Worm (Caenorhabditis elegans) whole organism, L4 larva: ENCODE results near the gene nhr-161.

Experiments
- F10B5.3 ChIP-seq: sonication (generic microtip); optimal IDR thresholded peaks from 2 replicates; lab custom pipeline; 2016; ENCODE audit warnings: mild to moderate bottlenecking, missing genetic modification characterization, missing compliant biosample characterization
- F37D6.2 ChIP-seq: sonication (generic microtip); optimal IDR thresholded peaks from 2 replicates; lab custom pipeline; 2016; ENCODE audit warnings: mild to moderate bottlenecking, missing genetic modification characterization, missing compliant biosample characterization
- Y105C5A.15 ChIP-seq: fragments of 200-800 bp; sonication (Bioruptor generic); IDR thresholded peaks from 2 replicates; pipeline ENCODE4 v1.3.6; 2022; ENCODE audit warnings: missing genetic modification characterization, missing compliant biosample characterization
- Y48G9A.11 ChIP-seq: fragments of 200-800 bp; sonication (Bioruptor generic); IDR thresholded peaks from 2 replicates; pipeline ENCODE4 v1.3.6; 2022; ENCODE audit warnings: missing genetic modification reagents, missing genetic modification characterization, missing compliant biosample characterization
- ZK337.2 ChIP-seq: fragments of 200-800 bp; sonication (Bioruptor generic); IDR thresholded peaks from 2 replicates; pipeline ENCODE4 v1.3.6; 2022; ENCODE audit warnings: missing genetic modification reagents, missing genetic modification characterization, missing compliant biosample characterization
- aly-2 ChIP-seq: sonication (generic microtip); optimal IDR thresholded peaks from 2 replicates; lab custom pipeline; 2018; ENCODE audit warnings: missing biosample characterization, missing genetic modification characterization
- ama-1 ChIP-seq: fragments of 150-350 bp; optimal IDR thresholded peaks from 2 replicates; lab custom pipeline; 2014; ENCODE audit warnings: inconsistent platforms, mixed read lengths
- arid-1 ChIP-seq: fragments of 200-800 bp; sonication (Bioruptor generic); conservative IDR thresholded peaks from 2 replicates; pipeline ENCODE4 v1.3.6; 2022; ENCODE audit warnings: missing genetic modification reagents, missing genetic modification characterization, missing compliant biosample characterization
- ceh-20 ChIP-seq: fragments of 200-800 bp; sonication (Bioruptor generic); IDR thresholded peaks from 2 replicates; pipeline ENCODE4 v1.3.6; 2022; ENCODE audit warnings: missing genetic modification reagents, missing genetic modification characterization, missing compliant biosample characterization
- ceh-28 ChIP-seq: fragments of 150-350 bp; optimal IDR thresholded peaks from 2 replicates; lab custom pipeline; 2014; ENCODE audit warnings: missing biosample characterization, missing genetic modification reagents, missing genetic modification characterization
- ceh-62 ChIP-seq: sonication (generic microtip); optimal IDR thresholded peaks from 2 replicates; lab custom pipeline; 2017; ENCODE audit warnings: missing biosample characterization, missing genetic modification characterization
- ceh-82 ChIP-seq: sonication (generic microtip); optimal IDR thresholded peaks from 2 replicates; lab custom pipeline; 2017; ENCODE audit warnings: missing biosample characterization, missing genetic modification characterization
- daf-16 ChIP-seq, 3 experiments: sonication (generic microtip); optimal IDR thresholded peaks; 2 replicates each; lab custom pipeline; 2016 to 2017; ENCODE audit warnings: missing genetic modification characterization in 3 of 3, missing genetic modification reagents in 3 of 3, mild to moderate bottlenecking in 2 of 3, missing compliant biosample characterization in 2 of 3, missing biosample characterization in 1 of 3, moderate library complexity in 1 of 3
- daf-8 ChIP-seq: fragments of 200-800 bp; sonication (Bioruptor generic); IDR thresholded peaks from 2 replicates; pipeline ENCODE4 v1.3.6; 2022; ENCODE audit warnings: missing genetic modification characterization, missing compliant biosample characterization
- dmd-8 ChIP-seq: fragments of 200-800 bp; sonication (Bioruptor generic); IDR thresholded peaks from 2 replicates; pipeline ENCODE4 v1.3.6; 2022; ENCODE audit warnings: missing genetic modification characterization, missing compliant biosample characterization
- dmd-9 ChIP-seq: fragments of 200-800 bp; sonication (Bioruptor generic); IDR thresholded peaks from 2 replicates; pipeline ENCODE4 v1.3.6; 2022; ENCODE audit warnings: missing genetic modification reagents, missing genetic modification characterization, missing compliant biosample characterization
- egl-27 ChIP-seq: sonication (generic microtip); optimal IDR thresholded peaks from 3 replicates; lab custom pipeline; 2017; ENCODE audit warnings: missing biosample characterization, missing genetic modification reagents, missing genetic modification characterization
- egl-43 ChIP-seq: fragments of 200-800 bp; sonication (Bioruptor generic); IDR thresholded peaks from 2 replicates; pipeline ENCODE4 v1.3.6; 2022; ENCODE audit warnings: missing genetic modification reagents, missing genetic modification characterization, missing compliant biosample characterization
- hlh-11 ChIP-seq: fragments of 200-800 bp; sonication (Bioruptor generic); optimal IDR thresholded peaks from 2 replicates; lab custom pipeline; 2018; ENCODE audit warnings: mild to moderate bottlenecking, missing genetic modification characterization, missing compliant biosample characterization
- hlh-30 ChIP-seq: sonication (generic microtip); optimal IDR thresholded peaks from 2 replicates; lab custom pipeline; 2017; ENCODE audit warnings: antibody characterized with exemption, mild to moderate bottlenecking, missing genetic modification characterization, missing compliant biosample characterization; ENCODE audit not compliant: insufficient read depth
- lim-7 ChIP-seq: fragments of 200-800 bp; sonication (Bioruptor generic); IDR thresholded peaks from 2 replicates; pipeline ENCODE4 v1.3.6; 2022; ENCODE audit warnings: missing genetic modification characterization, missing compliant biosample characterization
- lin-13 ChIP-seq: fragments of 150-350 bp; optimal IDR thresholded peaks from 2 replicates; lab custom pipeline; 2014; ENCODE audit warnings: missing biosample characterization, missing genetic modification reagents, missing genetic modification characterization
- lin-39 ChIP-seq: fragments of 150-350 bp; optimal IDR thresholded peaks from 2 replicates; lab custom pipeline; 2014; ENCODE audit warnings: missing biosample characterization, missing genetic modification reagents, missing genetic modification characterization
- mdl-1 ChIP-seq, 2 experiments: fragments of 150-350 bp in 1 of 2; sonication (generic microtip) in 1 of 2; optimal IDR thresholded peaks; 2 replicates each; lab custom pipeline; 2014 to 2017; ENCODE audit warnings: missing biosample characterization in 2 of 2, missing genetic modification characterization in 2 of 2
- mxl-2 ChIP-seq: fragments of 200-800 bp; sonication (Bioruptor generic); conservative IDR thresholded peaks from 2 replicates; pipeline ENCODE4 v1.3.6; 2022; ENCODE audit warnings: missing genetic modification reagents, missing genetic modification characterization, missing compliant biosample characterization
- mxl-3 ChIP-seq: fragments of 200-800 bp; sonication (Bioruptor generic); optimal IDR thresholded peaks from 2 replicates; lab custom pipeline; 2018; ENCODE audit warnings: mild to moderate bottlenecking, missing genetic modification characterization, missing compliant biosample characterization
- nhr-11 ChIP-seq: fragments of 150-350 bp; optimal IDR thresholded peaks from 2 replicates; lab custom pipeline; 2014; ENCODE audit warnings: missing biosample characterization, missing genetic modification characterization
- nhr-6 ChIP-seq: fragments of 150-350 bp; optimal IDR thresholded peaks from 2 replicates; lab custom pipeline; 2014; ENCODE audit warnings: missing biosample characterization, missing genetic modification characterization
- pqm-1 ChIP-seq: sonication (generic microtip); optimal IDR thresholded peaks from 2 replicates; lab custom pipeline; 2017; ENCODE audit warnings: missing biosample characterization, missing genetic modification characterization
- snpc-1.2 ChIP-seq: fragments of 200-800 bp; sonication (Bioruptor generic); IDR thresholded peaks from 2 replicates; pipeline ENCODE4 v1.3.6; 2022; ENCODE audit warnings: missing genetic modification reagents, missing genetic modification characterization, missing compliant biosample characterization
- tag-97 ChIP-seq: fragments of 200-800 bp; sonication (Bioruptor generic); IDR thresholded peaks from 2 replicates; pipeline ENCODE4 v1.3.6; 2022; ENCODE audit warnings: missing genetic modification characterization, missing compliant biosample characterization
- unc-39 ChIP-seq: sonication (generic microtip); optimal IDR thresholded peaks from 2 replicates; lab custom pipeline; 2017; ENCODE audit warnings: missing biosample characterization, missing genetic modification characterization
- unc-62 ChIP-seq, 3 experiments: fragments of 150-350 bp in 1 of 3; sonication (generic microtip); optimal IDR thresholded peaks in 2 of 3; peaks in 1 of 3; 1 replicate in 1 of 3; 2 replicates in 2 of 3; lab custom pipeline; 2014 to 2017; ENCODE audit warnings: missing biosample characterization in 3 of 3, missing genetic modification characterization in 3 of 3, missing genetic modification reagents in 3 of 3, missing genotype in 1 of 3
- ztf-11 ChIP-seq: fragments of 150-350 bp; optimal IDR thresholded peaks from 2 replicates; lab custom pipeline; 2014; ENCODE audit warnings: missing biosample characterization, missing genetic modification characterization

Gene nhr-161

DNA sequence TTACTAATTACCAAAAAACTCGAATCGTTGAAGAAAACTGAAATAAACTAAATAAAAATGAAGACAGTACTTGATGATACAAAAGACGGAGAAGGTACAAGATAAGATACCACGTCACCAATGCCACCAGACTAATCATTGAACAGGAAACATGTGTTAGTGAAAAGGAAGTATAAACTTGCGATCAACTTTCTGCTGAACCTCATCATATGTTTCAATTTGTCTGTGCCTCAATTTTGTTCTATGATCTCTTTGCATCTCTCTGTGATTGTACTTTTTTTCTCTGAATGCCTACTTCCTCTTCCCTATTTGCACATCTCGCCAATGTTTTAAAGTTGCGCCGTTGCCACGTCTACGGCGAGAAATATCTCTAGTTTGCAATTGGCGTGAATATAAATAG is 11.3 kb upstream of the nhr-161 start (continued):
- no peak for TF ChIP-seq ceh-20 (GFP tag; lab: Robert Waterston, UW)
- no peak for TF ChIP-seq aly-2 (tag; lab: Kevin White, UChicago)
- TF ChIP-seq ztf-11 = no peak
- TF ChIP-seq pqm-1 (tag; lab: Kevin White, UChicago) = peak; percentile 5
- no peak for TF ChIP-seq mxl-2 (GFP tag; lab: Robert Waterston, UW)
- no peak for TF ChIP-seq dmd-9 (GFP tag; lab: Robert Waterston, UW)
- TF ChIP-seq mdl-1 (tag; optimal IDR thresholded peaks at IDR 0.05; lab: Kevin White, UChicago) = peak in 1 of 2 experiments; percentile 66
- no peak for TF ChIP-seq daf-8 (GFP tag; lab: Robert Waterston, UW)
- TF ChIP-seq ZK337.2 (GFP tag; lab: Robert Waterston, UW) = no peak
- no peak for TF ChIP-seq nhr-11 (tag; lab: Kevin White, UChicago)
- TF ChIP-seq hlh-30 (tag; lab: Kevin White, UChicago) = peak; percentile 88
- TF ChIP-seq daf-16 (GFP tag; optimal IDR thresholded peaks at IDR 0.05; lab: Kevin White, UChicago) = no peak
- TF ChIP-seq daf-16 (tag; optimal IDR thresholded peaks at IDR 0.05; lab: Kevin White, UChicago) = peak; percentile 27
- TF ChIP-seq ceh-62 (tag; lab: Kevin White, UChicago) = no peak
- no peak for TF ChIP-seq ceh-82
- no peak for TF ChIP-seq egl-27
- TF ChIP-seq lin-39 = no peak
- no peak for TF ChIP-seq Y48G9A.11
- peak; percentile 41 for TF ChIP-seq nhr-6
- TF ChIP-seq mxl-3 (GFP tag; lab: Kevin White, UChicago) = peak; percentile 4
- TF ChIP-seq lim-7 (GFP tag; lab: Robert Waterston, UW) = no peak
- TF ChIP-seq lin-13 = no peak

DNA sequence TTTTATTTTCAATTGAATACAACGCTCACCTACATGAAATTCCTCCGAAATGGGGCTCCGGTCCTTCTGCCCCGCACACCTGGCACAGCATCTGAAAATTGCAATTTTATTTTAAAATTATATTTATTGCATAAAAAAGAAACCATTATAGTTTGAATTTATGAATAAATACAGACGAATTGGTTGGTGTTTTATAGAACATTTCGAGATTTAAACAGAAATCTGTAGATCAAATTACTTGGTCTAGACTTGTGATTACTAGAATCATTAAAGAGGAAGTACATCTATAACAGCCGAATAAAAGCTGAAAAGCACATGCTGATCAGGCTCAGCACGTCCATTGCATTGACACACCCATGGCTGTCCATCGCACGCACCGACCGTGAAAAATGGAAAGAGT is 9.1 kb upstream of the nhr-161 start, which contains the start of gene nhr-162:
nhr-162 (minus strand) TSS at position 101 of the 400 bp plus-strand sequence.
- TF ChIP-seq Y105C5A.15 (GFP tag; lab: Robert Waterston, UW) (no peak), ceh-28 (no peak)
- TF ChIP-seq, all 104 proteins: peak for 0

DNA sequence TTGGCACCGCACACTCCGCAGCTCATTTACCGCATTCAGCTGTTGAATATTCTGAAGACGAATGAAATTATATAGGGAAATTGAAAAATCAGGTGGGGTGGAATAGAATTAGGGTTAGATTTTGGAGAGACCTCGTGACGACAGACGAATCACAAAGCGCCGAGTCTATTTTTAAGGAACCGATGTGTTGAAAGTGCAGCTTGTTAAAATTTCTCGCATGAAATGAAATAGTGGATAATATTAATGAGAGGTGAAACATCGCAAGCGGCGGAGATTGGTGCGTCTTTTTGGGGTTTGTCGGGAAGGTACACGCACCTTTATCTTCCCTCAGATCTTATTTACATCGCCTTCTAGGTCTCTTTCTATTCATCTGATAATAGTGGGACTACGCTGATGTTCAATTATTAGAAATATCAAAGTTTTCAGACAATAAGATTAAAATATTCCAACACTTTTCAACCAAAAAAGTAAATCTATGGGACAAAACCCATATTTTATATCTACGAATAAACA is 7.0 kb upstream of the nhr-161 start, which contains the start of gene nhr-140:
nhr-140 (minus strand) TSS at position 51 of the 513 bp plus-strand sequence.
- peak in 1 of 2 experiments; percentile 83 for TF ChIP-seq unc-62 (GFP tag; optimal IDR thresholded peaks at IDR 0.05 in 1 of 2; lab: Kevin White, UChicago)
- no peak for TF ChIP-seq unc-62 (tag; optimal IDR thresholded peaks at IDR 0.05; lab: Kevin White, UChicago)
- no peak for TF ChIP-seq egl-43 (GFP tag; lab: Robert Waterston, UW)
- TF ChIP-seq snpc-1.2 = no peak

DNA sequence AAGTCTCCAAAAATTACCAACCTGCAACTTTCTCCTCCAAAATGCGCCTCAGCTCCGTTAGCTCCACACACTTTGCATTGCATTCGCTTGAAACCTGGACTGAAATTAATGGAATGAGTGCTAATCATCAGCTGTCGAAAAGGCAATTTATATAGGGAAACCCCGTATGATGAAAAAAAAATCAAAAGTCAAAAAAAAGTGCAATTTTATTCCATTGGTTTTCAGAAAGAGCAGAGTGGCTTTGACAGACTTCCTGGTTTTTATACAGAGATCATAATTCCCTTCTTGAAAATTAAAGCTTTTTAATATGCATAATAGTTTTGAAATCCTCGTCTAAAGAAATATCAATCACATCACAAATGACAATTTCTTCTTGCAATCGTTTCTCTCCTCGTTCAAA is 5.0 kb upstream of the nhr-161 start, which contains the start of gene nhr-139:
nhr-139 (minus strand) TSS at position 101 of the 400 bp plus-strand sequence.
- TF ChIP-seq daf-16 (GFP tag; optimal IDR thresholded peaks at IDR 0.05; lab: Kevin White, UChicago) (no peak), daf-16 (tag; optimal IDR thresholded peaks at IDR 0.05; lab: Kevin White, UChicago) (no peak), arid-1 (GFP tag; lab: Robert Waterston, UW) (no peak), ama-1 (lab: Kevin White, UChicago) (no peak), hlh-11 (tag; lab: Kevin White, UChicago) (no peak), dmd-8 (no peak), unc-39 (tag; lab: Kevin White, UChicago) (no peak), F10B5.3 (tag; lab: Kevin White, UChicago) (no peak), tag-97 (GFP tag; lab: Robert Waterston, UW) (no peak), mxl-3 (GFP tag; lab: Kevin White, UChicago) (no peak), F37D6.2 (no peak)
